Fruit fly (Drosophila melanogaster): ENCODE results near the gene CG14805.
A peak's percentile ranks its signal among the peaks of the same experiment; 100 is the strongest.

CG14805 gene

dm6 chrX:1858867-1859266, 18.2 kb upstream of the CG14805 start, which contains the start of gene Lamtor5 (continued):
- TF ChIP-seq GATAd (GFP tag; optimal IDR thresholded peaks at IDR 0.05) (no peak), usp (GFP tag; optimal IDR thresholded peaks at IDR 0.05) (no peak), Jra (GFP tag; optimal IDR thresholded peaks at IDR 0.05) (peak; percentile 34)

dm6 chrX:1861620-1862184, 15.4 kb upstream of the CG14805 start, which contains the start of gene deltaCOP:
Gene deltaCOP (minus strand): TSS chrX:1861790.
- TF ChIP-seq Hnf4 (GFP tag; optimal IDR thresholded peaks at IDR 0.05) (no peak), Myc (optimal IDR thresholded peaks at IDR 0.05) (peak; percentile 40), rgr (GFP tag; optimal IDR thresholded peaks at IDR 0.05) (peak; percentile 91), Vsx2 (GFP tag; optimal IDR thresholded peaks at IDR 0.05; ENCODE audit: partially characterized antibody) (no peak), Mio (GFP tag; optimal IDR thresholded peaks at IDR 0.05) (peak; percentile 39), Rel (GFP tag; optimal IDR thresholded peaks at IDR 0.05) (no peak), Rel (tag; optimal IDR thresholded peaks at IDR 0.05) (peak; percentile 65), br (GFP tag; optimal IDR thresholded peaks at IDR 0.05) (peak; percentile 89), psq (GFP tag; optimal IDR thresholded peaks at IDR 0.05) (peak; percentile 82), dl (GFP tag; optimal IDR thresholded peaks at IDR 0.05; ENCODE audit: insufficient read depth in 1 of 2, partially characterized antibody in 2 of 2) (no peak), h (GFP tag; optimal IDR thresholded peaks at IDR 0.05) (peak; percentile 93), OdsH (GFP tag; optimal IDR thresholded peaks at IDR 0.05) (peak; percentile 87), dsf (GFP tag; optimal IDR thresholded peaks at IDR 0.05; ENCODE audit: borderline replicate concordance) (no peak), ey (GFP tag; optimal IDR thresholded peaks at IDR 0.05) (peak; percentile 91), CG9705 (GFP tag; optimal IDR thresholded peaks at IDR 0.05) (peak; percentile 51), woc (GFP tag; optimal IDR thresholded peaks at IDR 0.05) (peak; percentile 97), Jra (GFP tag; optimal IDR thresholded peaks at IDR 0.05) (no peak), CrebA (GFP tag; optimal IDR thresholded peaks at IDR 0.05; ENCODE audit: borderline replicate concordance) (no peak), jim (GFP tag; optimal IDR thresholded peaks at IDR 0.05) (no peak), CG32264 (GFP tag; optimal IDR thresholded peaks at IDR 0.05) (peak; percentile 53), Abd-B (GFP tag; optimal IDR thresholded peaks at IDR 0.05) (no peak), GATAd (GFP tag; optimal IDR thresholded peaks at IDR 0.05) (no peak), HLH106 (tag; optimal IDR thresholded peaks at IDR 0.05) (peak; percentile 81), Hr83 (GFP tag; optimal IDR thresholded peaks at IDR 0.05; ENCODE audit: poor library complexity, severe bottlenecking) (peak; percentile 56), brk (GFP tag; optimal IDR thresholded peaks at IDR 0.05) (no peak), tai (GFP tag; optimal IDR thresholded peaks at IDR 0.05) (no peak), Dif (GFP tag; optimal IDR thresholded peaks at IDR 0.05; ENCODE audit: partially characterized antibody) (no peak), sv (GFP tag; optimal IDR thresholded peaks at IDR 0.05) (peak; percentile 79), dmrt93B (GFP tag; optimal IDR thresholded peaks at IDR 0.05) (no peak), N (GFP tag; optimal IDR thresholded peaks at IDR 0.05) (no peak), usp (GFP tag; optimal IDR thresholded peaks at IDR 0.05) (no peak), Sp1 (GFP tag; optimal IDR thresholded peaks at IDR 0.05) (peak; percentile 72), foxo (GFP tag; optimal IDR thresholded peaks at IDR 0.05) (peak; percentile 19 to 92), pan (optimal IDR thresholded peaks at IDR 0.05) (no peak), lola (GFP tag; optimal IDR thresholded peaks at IDR 0.05) (no peak), Dfd (GFP tag; optimal IDR thresholded peaks at IDR 0.05) (no peak), Hr78 (GFP tag; optimal IDR thresholded peaks at IDR 0.05) (no peak), fru (GFP tag; optimal IDR thresholded peaks at IDR 0.05) (no peak), sage (GFP tag; optimal IDR thresholded peaks at IDR 0.05) (no peak)

dm6 chrX:1865673-1866072, 11.4 kb upstream of the CG14805 start, which contains the start of the genes Gcna and MED18:
Gene Gcna (minus strand): TSS chrX:1865835.
Gene MED18 (plus strand): TSS chrX:1865909.
- TF ChIP-seq Myc (optimal IDR thresholded peaks at IDR 0.05) (peak; percentile 56), sv (GFP tag; optimal IDR thresholded peaks at IDR 0.05) (no peak)

Data from whole organism, wandering third instar larva.